Fruit fly (Drosophila melanogaster): Measurements from ENCODE around the gene cv.
A peak's percentile ranks its signal among the peaks of the same experiment; 100 is the strongest.

Gene cv

DNA sequence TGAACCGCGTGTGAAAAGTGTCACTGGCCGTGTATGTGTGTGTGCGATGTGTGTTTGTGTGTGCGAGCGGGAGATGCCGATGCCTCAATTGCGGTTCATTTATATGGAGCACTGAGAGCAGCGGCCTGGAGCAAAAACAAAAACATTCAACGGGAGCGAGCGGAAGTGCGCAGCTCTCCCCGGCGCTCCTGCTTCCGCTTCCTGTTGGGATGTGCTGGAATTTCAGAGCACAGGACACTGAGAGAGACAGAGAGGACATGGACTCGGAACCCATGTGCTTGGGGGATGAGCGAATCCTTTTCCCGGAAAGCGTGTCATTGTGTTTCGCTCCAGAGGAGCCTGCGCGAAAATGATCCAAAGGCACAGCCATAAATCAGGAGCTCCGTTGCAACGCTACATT lies 25.6 kb upstream of the cv start (continued):
- no peak for TF ChIP-seq CG4730 (GFP tag; IDR thresholded peaks at IDR 0.05)
- no peak for TF ChIP-seq sisA (GFP tag; IDR thresholded peaks at IDR 0.05)
- no peak for TF ChIP-seq CG10267 (tag; optimal IDR thresholded peaks at IDR 0.05)
- TF ChIP-seq CG8359 (GFP tag; optimal IDR thresholded peaks at IDR 0.05; ENCODE audit: borderline replicate concordance), result no peak
- TF ChIP-seq dysf (GFP tag; IDR thresholded peaks at IDR 0.05), result no peak
- no peak for TF ChIP-seq CG32767 (GFP tag; IDR thresholded peaks at IDR 0.05)
- TF ChIP-seq kay (GFP tag; optimal IDR thresholded peaks at IDR 0.05), result no peak
- TF ChIP-seq CG15696 (tag; optimal IDR thresholded peaks at IDR 0.05), result no peak
- TF ChIP-seq B-H1 (GFP tag; IDR thresholded peaks at IDR 0.05), result no peak
- no peak for TF ChIP-seq CG8478 (optimal IDR thresholded peaks at IDR 0.05)
- no peak for TF ChIP-seq E2f1 (GFP tag; IDR thresholded peaks at IDR 0.05)
- no peak for TF ChIP-seq Dbx (GFP tag; IDR thresholded peaks at IDR 0.05)
- TF ChIP-seq toy (GFP tag; IDR thresholded peaks at IDR 0.05), result no peak
- no peak for TF ChIP-seq amos (GFP tag; IDR thresholded peaks at IDR 0.05; ENCODE audit: partially characterized antibody)
- peak; percentile 26 for TF ChIP-seq CG5180 (GFP tag; optimal IDR thresholded peaks at IDR 0.05)
- TF ChIP-seq CG6683 (GFP tag; optimal IDR thresholded peaks at IDR 0.05), result peak; percentile 39
- TF ChIP-seq CG5953 (GFP tag; IDR thresholded peaks at IDR 0.05), result no peak
- TF ChIP-seq mam (GFP tag; optimal IDR thresholded peaks at IDR 0.05), result no peak
- TF ChIP-seq CG18619 (GFP tag; optimal IDR thresholded peaks at IDR 0.05), result no peak
- TF ChIP-seq CG7786 (GFP tag; optimal IDR thresholded peaks at IDR 0.05), result no peak
- TF ChIP-seq CG9797 (GFP tag; optimal IDR thresholded peaks at IDR 0.05), result no peak
- TF ChIP-seq shn (GFP tag; optimal IDR thresholded peaks at IDR 0.05), result no peak
- no peak for TF ChIP-seq CG2889 (GFP tag; IDR thresholded peaks at IDR 0.05)
- peak; percentile 48 for TF ChIP-seq CG7987 (GFP tag; optimal IDR thresholded peaks at IDR 0.05)
- no peak for TF ChIP-seq Dek (tag; optimal IDR thresholded peaks at IDR 0.05)
- TF ChIP-seq E2f2 (GFP tag; IDR thresholded peaks at IDR 0.05), result 0 out of 2 replicates have a peak, but pooled peaks have one; percentile 13
- no peak for TF ChIP-seq CG14710 (tag; optimal IDR thresholded peaks at IDR 0.05)
- TF ChIP-seq CG31365 (tag; optimal IDR thresholded peaks at IDR 0.05), result peak; percentile 50
- peak; percentile 10; the same call in 1 of the 2 replicates for TF ChIP-seq CG14014 (GFP tag; IDR thresholded peaks at IDR 0.05)
- TF ChIP-seq HLH4C (GFP tag; IDR thresholded peaks at IDR 0.05; ENCODE audit: partially characterized antibody), result no peak
- TF ChIP-seq Scr (GFP tag; IDR thresholded peaks at IDR 0.05; ENCODE audit: partially characterized antibody), result no peak
- TF ChIP-seq CG4854 (GFP tag; optimal IDR thresholded peaks at IDR 0.05), result no peak
- TF ChIP-seq Opbp (GFP tag; IDR thresholded peaks at IDR 0.05; ENCODE audit: partially characterized antibody), result no peak
- no peak for TF ChIP-seq dan (GFP tag; IDR thresholded peaks at IDR 0.05)
- TF ChIP-seq zen (tag; optimal IDR thresholded peaks at IDR 0.05), result no peak
- no peak for TF ChIP-seq CG8089 (GFP tag; optimal IDR thresholded peaks at IDR 0.05)
- TF ChIP-seq Trl (optimal IDR thresholded peaks at IDR 0.05), result peak in 1 of 2 experiments; percentile 61
- TF ChIP-seq Trl (GFP tag; optimal IDR thresholded peaks at IDR 0.05), result no peak
- TF ChIP-seq Jarid2 (GFP tag; optimal IDR thresholded peaks at IDR 0.05), result no peak
- no peak for TF ChIP-seq slbo (GFP tag; IDR thresholded peaks at IDR 0.05)
- no peak for TF ChIP-seq Neu2 (GFP tag; optimal IDR thresholded peaks at IDR 0.05; ENCODE audit: borderline replicate concordance)
- TF ChIP-seq Bteb2 (GFP tag; optimal IDR thresholded peaks at IDR 0.05), result no peak
- no peak for TF ChIP-seq Sox100B (GFP tag; optimal IDR thresholded peaks at IDR 0.05)
- TF ChIP-seq pzg (GFP tag; optimal IDR thresholded peaks at IDR 0.05), result peak; percentile 0
- TF ChIP-seq Mes4 (GFP tag; optimal IDR thresholded peaks at IDR 0.05), result no peak
- no peak for TF ChIP-seq knrl (GFP tag; IDR thresholded peaks at IDR 0.05; ENCODE audit: partially characterized antibody)
- TF ChIP-seq CG15601 (tag; optimal IDR thresholded peaks at IDR 0.05), result no peak
- no peak for TF ChIP-seq br (optimal IDR thresholded peaks at IDR 0.05)
- TF ChIP-seq Tbp (GFP tag; optimal IDR thresholded peaks at IDR 0.05), result no peak
- TF ChIP-seq CG12104 (GFP tag; optimal IDR thresholded peaks at IDR 0.05), result no peak
- TF ChIP-seq gcm2 (GFP tag; optimal IDR thresholded peaks at IDR 0.05), result no peak
- no peak for TF ChIP-seq hth (optimal IDR thresholded peaks at IDR 0.05)
- no peak for TF ChIP-seq H2.0 (GFP tag; IDR thresholded peaks at IDR 0.05)
